Fruit fly (Drosophila melanogaster) whole organism, adult: Measurements from ENCODE around the gene CG5194.

Experiments used
- CG11617 ChIP-seq: fragments of 200-800 bp; sonication (Bioruptor generic); optimal IDR thresholded peaks from 2 replicates; lab custom pipeline; 2017; ENCODE audit warnings: mild to moderate bottlenecking, missing biosample characterization, missing genetic modification reagents, missing genetic modification characterization
- CG12768 ChIP-seq: fragments of 200-800 bp; sonication (Bioruptor generic); optimal IDR thresholded peaks from 2 replicates; lab custom pipeline; 2017; ENCODE audit warnings: missing biosample characterization, missing genetic modification characterization, mild to moderate bottlenecking, moderate library complexity, missing genetic modification reagents
- CG14711 ChIP-seq: fragments of 200-800 bp; sonication (Bioruptor generic); optimal IDR thresholded peaks from 2 replicates; lab custom pipeline; 2018; ENCODE audit warnings: missing biosample characterization, mild to moderate bottlenecking, missing genetic modification characterization, moderate library complexity
- CG1620 ChIP-seq: fragments of 200-800 bp; sonication (Bioruptor generic); optimal IDR thresholded peaks from 2 replicates; lab custom pipeline; 2016; ENCODE audit warnings: missing biosample characterization, missing genetic modification characterization
- CG33017 ChIP-seq: fragments of 200-800 bp; sonication (Bioruptor generic); optimal IDR thresholded peaks from 2 replicates; lab custom pipeline; 2018; ENCODE audit warnings: missing biosample characterization, mild to moderate bottlenecking, missing genetic modification characterization, moderate library complexity
- CG5204 ChIP-seq: fragments of 200-800 bp; sonication (Bioruptor generic); optimal IDR thresholded peaks from 2 replicates; lab custom pipeline; 2016; ENCODE audit warnings: missing biosample characterization, missing genetic modification characterization
- CG7045 ChIP-seq: fragments of 200-800 bp; sonication (Bioruptor generic); optimal IDR thresholded peaks from 2 replicates; lab custom pipeline; 2017; ENCODE audit warnings: missing biosample characterization, mild to moderate bottlenecking, missing genetic modification characterization
- CG7101 ChIP-seq: fragments of 200-800 bp; sonication (Bioruptor generic); optimal IDR thresholded peaks from 2 replicates; lab custom pipeline; 2018; ENCODE audit warnings: missing biosample characterization, mild to moderate bottlenecking, missing genetic modification characterization, moderate library complexity
- Clk ChIP-seq: fragments of 200-800 bp; sonication (Bioruptor generic); optimal IDR thresholded peaks from 2 replicates; lab custom pipeline; 2017; ENCODE audit warnings: missing biosample characterization, missing genetic modification characterization
- Crg-1 ChIP-seq: fragments of 200-800 bp; sonication (Bioruptor generic); optimal IDR thresholded peaks from 2 replicates; lab custom pipeline; 2016; ENCODE audit warnings: missing biosample characterization, missing genetic modification characterization
- Hr96 ChIP-seq: fragments of 200-800 bp; sonication (Bioruptor generic); optimal IDR thresholded peaks from 2 replicates; lab custom pipeline; 2016; ENCODE audit warnings: missing biosample characterization, missing genetic modification characterization
- Mnt ChIP-seq: fragments of 200-800 bp; sonication (Bioruptor generic); optimal IDR thresholded peaks from 2 replicates; lab custom pipeline; 2016; ENCODE audit warnings: missing biosample characterization, mild to moderate bottlenecking, missing genetic modification characterization
- bab1 ChIP-seq: fragments of 200-800 bp; sonication (Bioruptor generic); optimal IDR thresholded peaks from 3 replicates; lab custom pipeline; 2019; ENCODE audit warnings: missing biosample characterization, mild to moderate bottlenecking, missing genetic modification characterization, moderate library complexity
- cic ChIP-seq: fragments of 200-800 bp; sonication (Bioruptor generic); optimal IDR thresholded peaks from 2 replicates; lab custom pipeline; 2017; ENCODE audit warnings: missing biosample characterization, mild to moderate bottlenecking, missing genetic modification characterization, moderate library complexity
- cnc ChIP-seq, 2 experiments: fragments of >200 bp; optimal IDR thresholded peaks; 2 replicates each; lab custom pipeline; 2017
- kay ChIP-seq: fragments of 200-800 bp; sonication (Bioruptor generic); peaks from one replicate; lab custom pipeline; 2016; ENCODE audit warnings: missing biosample characterization, missing genetic modification characterization, borderline replicate concordance
- ovo ChIP-seq: fragments of 200-800 bp; sonication (Bioruptor generic); optimal IDR thresholded peaks from 2 replicates; lab custom pipeline; 2016; ENCODE audit warnings: missing biosample characterization, missing genetic modification characterization
- pad ChIP-seq: fragments of 200-800 bp; sonication (Bioruptor generic); optimal IDR thresholded peaks from 3 replicates; lab custom pipeline; 2017; ENCODE audit warnings: missing biosample characterization, missing genetic modification characterization, mild to moderate bottlenecking, moderate library complexity, missing genetic modification reagents
- tj ChIP-seq: fragments of 200-800 bp; sonication (Bioruptor generic); optimal IDR thresholded peaks from 3 replicates; lab custom pipeline; 2017; ENCODE audit warnings: missing biosample characterization, mild to moderate bottlenecking, missing genetic modification characterization, moderate library complexity
- toe ChIP-seq: fragments of 200-800 bp; sonication (Bioruptor generic); optimal IDR thresholded peaks from 2 replicates; lab custom pipeline; 2016; ENCODE audit warnings: missing biosample characterization, missing genetic modification characterization

The CG5194 gene

dm6 chr3L:9009738-9010137 is at the start of gene CG5194:
CG5194 (minus strand) TSS chr3L:9009838.
- TF ChIP-seq bab1 (GFP tag; lab: Kevin White, UChicago) (no peak), Hr96 (GFP tag; lab: Kevin White, UChicago) (no peak), toe (no peak)

- TF ChIP-seq CG5204 (GFP tag; lab: Kevin White, UChicago) (peak; percentile 91), CG12768 (peak; percentile 96), cnc (optimal IDR thresholded peaks at IDR 0.05; lab: Kevin White, UChicago) (no peak), CG11617 (GFP tag; lab: Kevin White, UChicago) (peak; percentile 95), ovo (GFP tag; lab: Kevin White, UChicago) (peak; percentile 77), CG14711 (tag; lab: Kevin White, UChicago) (peak; percentile 93), Mnt (GFP tag; lab: Kevin White, UChicago) (peak; percentile 82), toe (peak; percentile 91), pad (GFP tag; lab: Kevin White, UChicago) (peak; percentile 83), CG7045 (peak; percentile 97), Hr96 (GFP tag; lab: Kevin White, UChicago) (peak; percentile 80), CG33017 (tag; lab: Kevin White, UChicago) (peak; percentile 98), bab1 (GFP tag; lab: Kevin White, UChicago) (peak; percentile 53), cic (peak; percentile 94), tj (GFP tag; lab: Kevin White, UChicago) (peak; percentile 77), kay (GFP tag; lab: Kevin White, UChicago) (peak; percentile 93), Crg-1 (GFP tag; lab: Kevin White, UChicago) (peak; percentile 83), CG1620 (GFP tag; lab: Kevin White, UChicago) (peak; percentile 67), CG7101 (tag; lab: Kevin White, UChicago) (peak; percentile 97), Clk (GFP tag; lab: Kevin White, UChicago) (peak; percentile 96)
These were observed 47.9 kb upstream of the CG5194 start for dm6 chr3L:9057429-9058088.

- peak; percentile 75 for TF ChIP-seq cic
- TF ChIP-seq tj (GFP tag; lab: Kevin White, UChicago), result peak; percentile 44
- peak; percentile 11 for TF ChIP-seq CG12768
- TF ChIP-seq ovo (GFP tag; lab: Kevin White, UChicago), result peak; percentile 94
- TF ChIP-seq cnc (optimal IDR thresholded peaks at IDR 0.05; lab: Kevin White, UChicago), result no peak
- peak; percentile 11 for TF ChIP-seq Crg-1 (GFP tag; lab: Kevin White, UChicago)
- peak; percentile 60 for TF ChIP-seq Mnt (GFP tag; lab: Kevin White, UChicago)
- peak; percentile 28 for TF ChIP-seq CG14711 (tag; lab: Kevin White, UChicago)
- peak; percentile 42 for TF ChIP-seq kay (GFP tag; lab: Kevin White, UChicago)
- peak; percentile 14 for TF ChIP-seq CG7101 (tag; lab: Kevin White, UChicago)
- no peak for TF ChIP-seq CG1620 (GFP tag; lab: Kevin White, UChicago)
- TF ChIP-seq CG33017 (tag; lab: Kevin White, UChicago), result no peak
- TF ChIP-seq CG11617 (GFP tag; lab: Kevin White, UChicago), result peak; percentile 51
These were observed 46.5 kb upstream of the CG5194 start for dm6 chr3L:9055870-9056807.

dm6 chr3L:9054822-9055407 is 45.3 kb upstream of the CG5194 start:
- TF ChIP-seq Hr96 (GFP tag; lab: Kevin White, UChicago) (no peak), Crg-1 (GFP tag; lab: Kevin White, UChicago) (no peak), CG7045 (no peak), CG7101 (tag; lab: Kevin White, UChicago) (no peak), Clk (GFP tag; lab: Kevin White, UChicago) (no peak), pad (GFP tag; lab: Kevin White, UChicago) (no peak), CG5204 (GFP tag; lab: Kevin White, UChicago) (no peak), cnc (optimal IDR thresholded peaks at IDR 0.05; lab: Kevin White, UChicago) (no peak), kay (GFP tag; lab: Kevin White, UChicago) (no peak), ovo (GFP tag; lab: Kevin White, UChicago) (no peak), toe (no peak), CG11617 (GFP tag; lab: Kevin White, UChicago) (no peak), CG1620 (GFP tag; lab: Kevin White, UChicago) (no peak)

- no peak for TF ChIP-seq CG5204 (GFP tag; lab: Kevin White, UChicago)
- no peak for TF ChIP-seq toe
- TF ChIP-seq CG1620 (GFP tag; lab: Kevin White, UChicago), result no peak
- TF ChIP-seq Mnt (GFP tag; lab: Kevin White, UChicago), result no peak
- TF ChIP-seq CG33017 (tag; lab: Kevin White, UChicago), result no peak
- no peak for TF ChIP-seq Hr96 (GFP tag; lab: Kevin White, UChicago)
- no peak for TF ChIP-seq CG7045
- no peak for TF ChIP-seq Clk (GFP tag; lab: Kevin White, UChicago)
- no peak for TF ChIP-seq pad (GFP tag; lab: Kevin White, UChicago)
- TF ChIP-seq ovo (GFP tag; lab: Kevin White, UChicago), result no peak
- no peak for TF ChIP-seq CG12768
These were observed 44.6 kb upstream of the CG5194 start for dm6 chr3L:9054239-9054638.
